In genomic region chr3R:9237268-9238091, dm6 we compare ENCODE assay signal across 1 fruit fly cellular context.
A peak's percentile ranks its signal among the peaks of the same experiment; 100 is the strongest.
TF ChIP-seq lines count a peak whose summit lies in the region.

Gene pum, minus strand, starts transcription at chr3R:9237682.

TF ChIP-seq in whole organism, embryonic, 481 proteins besides CTCF, POLR2A, EP300 and RAD21 (continued from another document):
- TF ChIP-seq CG9876 (GFP tag; optimal IDR thresholded peaks at IDR 0.05; lab: Kevin White, UChicago) (no peak), ase (GFP tag; IDR thresholded peaks at IDR 0.05; lab: Robert Waterston, UW) (no peak), ab (GFP tag; optimal IDR thresholded peaks at IDR 0.05; lab: Kevin White, UChicago) (no peak), CHES-1-like (GFP tag; optimal IDR thresholded peaks at IDR 0.05; lab: Kevin White, UChicago) (peak; percentile 2), Hr78 (GFP tag; optimal IDR thresholded peaks at IDR 0.05; lab: Kevin White, UChicago) (no peak), Lpt (GFP tag; optimal IDR thresholded peaks at IDR 0.05; lab: Kevin White, UChicago) (no peak), Six4 (GFP tag; optimal IDR thresholded peaks at IDR 0.05; lab: Kevin White, UChicago) (peak; percentile 30), Awh (GFP tag; IDR thresholded peaks at IDR 0.05; lab: Robert Waterston, UW) (no peak), ash1 (GFP tag; optimal IDR thresholded peaks at IDR 0.05; lab: Kevin White, UChicago) (no peak), sens-2 (GFP tag; IDR thresholded peaks at IDR 0.05; lab: Robert Waterston, UW) (no peak), CG7987 (GFP tag; optimal IDR thresholded peaks at IDR 0.05; lab: Kevin White, UChicago) (no peak), Blimp-1 (GFP tag; optimal IDR thresholded peaks at IDR 0.05; lab: Kevin White, UChicago) (peak; percentile 53), Spps (tag; optimal IDR thresholded peaks at IDR 0.05; lab: Kevin White, UChicago) (peak; percentile 36), CG2202 (tag; optimal IDR thresholded peaks at IDR 0.05; lab: Kevin White, UChicago) (no peak), CG1024 (GFP tag; IDR thresholded peaks at IDR 0.05; lab: Robert Waterston, UW) (no peak), CG1529 (GFP tag; optimal IDR thresholded peaks at IDR 0.05; lab: Kevin White, UChicago) (no peak), grau (tag; optimal IDR thresholded peaks at IDR 0.05; lab: Kevin White, UChicago) (peak; percentile 99), E2f2 (GFP tag; IDR thresholded peaks at IDR 0.05; lab: Robert Waterston, UW) (peak; percentile 66), CG10267 (tag; optimal IDR thresholded peaks at IDR 0.05; lab: Kevin White, UChicago) (peak; percentile 75), GATAe (GFP tag; conservative IDR thresholded peaks at IDR 0.05; lab: Robert Waterston, UW) (no peak), CG34376 (GFP tag; optimal IDR thresholded peaks at IDR 0.05; lab: Kevin White, UChicago) (peak; percentile 62), CG17361 (GFP tag; IDR thresholded peaks at IDR 0.05; lab: Robert Waterston, UW) (peak; percentile 80), tgo (GFP tag; IDR thresholded peaks at IDR 0.05; lab: Robert Waterston, UW) (peak; percentile 70), ttk (GFP tag; IDR thresholded peaks at IDR 0.05; lab: Robert Waterston, UW) (no peak), cg (GFP tag; optimal IDR thresholded peaks at IDR 0.05; lab: Kevin White, UChicago) (peak; percentile 95), CG11695 (GFP tag; IDR thresholded peaks at IDR 0.05; lab: Robert Waterston, UW) (0 out of 3 replicates have a peak, but pooled peaks have one; percentile 11), ATbp (GFP tag; optimal IDR thresholded peaks at IDR 0.05; lab: Kevin White, UChicago) (no peak), Hmr (GFP tag; optimal IDR thresholded peaks at IDR 0.05; lab: Kevin White, UChicago) (peak; percentile 33), fd96Cb (tag; optimal IDR thresholded peaks at IDR 0.05; lab: Kevin White, UChicago) (peak; percentile 21), bsh (GFP tag; optimal IDR thresholded peaks at IDR 0.05; lab: Kevin White, UChicago) (peak; percentile 50 to 83), CG30403 (GFP tag; optimal IDR thresholded peaks at IDR 0.05; lab: Kevin White, UChicago) (peak; percentile 52), lov (optimal IDR thresholded peaks at IDR 0.05; lab: Kevin White, UChicago) (no peak), lov (GFP tag; IDR thresholded peaks at IDR 0.05; lab: Robert Waterston, UW) (no peak), Atf6 (GFP tag; IDR thresholded peaks at IDR 0.05; lab: Robert Waterston, UW) (peak; percentile 37), PHDP (tag; optimal IDR thresholded peaks at IDR 0.05; lab: Kevin White, UChicago) (peak; percentile 44), CG18262 (tag; optimal IDR thresholded peaks at IDR 0.05; lab: Kevin White, UChicago) (peak; percentile 67), Rfx (GFP tag; IDR thresholded peaks at IDR 0.05; lab: Robert Waterston, UW) (peak; percentile 59), inv (GFP tag; IDR thresholded peaks at IDR 0.05; lab: Robert Waterston, UW; ENCODE audit: partially characterized antibody) (no peak), Side (GFP tag; optimal IDR thresholded peaks at IDR 0.05; lab: Kevin White, UChicago) (no peak), dmrt99B (tag; optimal IDR thresholded peaks at IDR 0.05; lab: Kevin White, UChicago) (peak; percentile 43), Xbp1 (GFP tag; optimal IDR thresholded peaks at IDR 0.05; lab: Kevin White, UChicago) (peak; percentile 58), Deaf1 (tag; optimal IDR thresholded peaks at IDR 0.05; lab: Kevin White, UChicago) (peak; percentile 36), CG14710 (tag; optimal IDR thresholded peaks at IDR 0.05; lab: Kevin White, UChicago) (peak; percentile 69), chn (GFP tag; optimal IDR thresholded peaks at IDR 0.05; lab: Kevin White, UChicago) (no peak), ato (GFP tag; IDR thresholded peaks at IDR 0.05; lab: Robert Waterston, UW; ENCODE audit: partially characterized antibody) (no peak), Hr3 (GFP tag; optimal IDR thresholded peaks at IDR 0.05; lab: Kevin White, UChicago) (peak; percentile 36), CG8388 (GFP tag; optimal IDR thresholded peaks at IDR 0.05; lab: Kevin White, UChicago) (peak; percentile 24), CG9797 (GFP tag; optimal IDR thresholded peaks at IDR 0.05; lab: Kevin White, UChicago) (peak; percentile 93), btn (GFP tag; optimal IDR thresholded peaks at IDR 0.05; lab: Kevin White, UChicago) (no peak), CG34422 (GFP tag; IDR thresholded peaks at IDR 0.05; lab: Robert Waterston, UW) (peak; percentile 77; the same call in 1 of the 3 replicates), zen (tag; optimal IDR thresholded peaks at IDR 0.05; lab: Kevin White, UChicago) (peak; percentile 59), CG8359 (GFP tag; optimal IDR thresholded peaks at IDR 0.05; lab: Kevin White, UChicago; ENCODE audit: borderline replicate concordance) (no peak), Opbp (GFP tag; IDR thresholded peaks at IDR 0.05; lab: Robert Waterston, UW; ENCODE audit: partially characterized antibody) (peak; percentile 53; the same call in 1 of the 3 replicates), Pdp1 (GFP tag; optimal IDR thresholded peaks at IDR 0.05; lab: Kevin White, UChicago) (peak in 1 of 2 experiments; percentile 2), Rx (GFP tag; IDR thresholded peaks at IDR 0.05; lab: Robert Waterston, UW) (no peak), ind (GFP tag; optimal IDR thresholded peaks at IDR 0.05; lab: Kevin White, UChicago) (peak; percentile 13), onecut (GFP tag; IDR thresholded peaks at IDR 0.05; lab: Robert Waterston, UW) (peak; percentile 69; the same call in 1 of the 2 replicates), CG13624 (GFP tag; optimal IDR thresholded peaks at IDR 0.05; lab: Kevin White, UChicago) (no peak), CG11504 (tag; optimal IDR thresholded peaks at IDR 0.05; lab: Kevin White, UChicago) (peak; percentile 69), gcm2 (GFP tag; optimal IDR thresholded peaks at IDR 0.05; lab: Kevin White, UChicago) (no peak), CG15514 (GFP tag; optimal IDR thresholded peaks at IDR 0.05; lab: Kevin White, UChicago) (peak; percentile 12), Med (GFP tag; lab: Kevin White, UChicago) (peak; percentile 59)
TF ChIP-seq in whole organism, embryonic: peak in this region for 140.
